Fruit fly (Drosophila melanogaster) whole organism, embryonic: Measurements from ENCODE around the gene CG31463.

Experiments used
- Blimp-1 ChIP-seq: fragments of 200-800 bp; sonication (Bioruptor generic); optimal IDR thresholded peaks from 3 replicates; lab custom pipeline; 2018; ENCODE audit warnings: missing biosample characterization, missing genetic modification characterization, mild to moderate bottlenecking, moderate library complexity, missing genetic modification reagents
- CG10366 ChIP-seq: fragments of 200-800 bp; sonication (Bioruptor generic); IDR thresholded peaks from 2 replicates; pipeline ENCODE4 v1.3.6; 2022; ENCODE audit warnings: missing biosample characterization, missing genetic modification characterization
- CG11247 ChIP-seq: fragments of 200-800 bp; sonication (Bioruptor generic); IDR thresholded peaks from 2 replicates; pipeline ENCODE4 v1.3.6; 2022; ENCODE audit warnings: missing biosample characterization, missing genetic modification characterization
- CG11504 ChIP-seq: fragments of 200-800 bp; sonication (Bioruptor generic); optimal IDR thresholded peaks from 3 replicates; lab custom pipeline; 2019; ENCODE audit warnings: missing biosample characterization, mild to moderate bottlenecking, missing genetic modification characterization, moderate library complexity
- CG11695 ChIP-seq: fragments of 200-800 bp; sonication (Bioruptor generic); IDR thresholded peaks from 3 replicates; pipeline ENCODE4 v1.3.6; 2022; ENCODE audit warnings: missing biosample characterization, missing genetic modification characterization
- CG13287 ChIP-seq: fragments of 200-800 bp; sonication (Bioruptor generic); IDR thresholded peaks from 2 replicates; pipeline ENCODE4 v1.3.6; 2022; ENCODE audit warnings: missing biosample characterization, missing genetic modification characterization; ENCODE audit not compliant: partially characterized antibody
- CG1529 ChIP-seq: fragments of 200-800 bp; sonication (Bioruptor generic); optimal IDR thresholded peaks from 3 replicates; lab custom pipeline; 2018; ENCODE audit warnings: missing biosample characterization, missing genetic modification characterization
- CG15601 ChIP-seq: fragments of 200-800 bp; sonication (Bioruptor generic); optimal IDR thresholded peaks from 3 replicates; lab custom pipeline; 2019; ENCODE audit warnings: missing biosample characterization, mild to moderate bottlenecking, missing genetic modification characterization, moderate library complexity
- CG18476 ChIP-seq: fragments of 200-800 bp; sonication (Bioruptor generic); optimal IDR thresholded peaks from 2 replicates; lab custom pipeline; 2016; ENCODE audit warnings: missing biosample characterization, mild to moderate bottlenecking, missing genetic modification characterization
- CG18764 ChIP-seq: fragments of 200-800 bp; sonication (Bioruptor generic); optimal IDR thresholded peaks from 3 replicates; lab custom pipeline; 2016; ENCODE audit warnings: missing biosample characterization, missing genetic modification characterization
- CG32532 ChIP-seq: fragments of 200-800 bp; sonication (Bioruptor generic); IDR thresholded peaks from 2 replicates; pipeline ENCODE4 v1.3.6; 2022; ENCODE audit warnings: missing biosample characterization, missing genetic modification characterization
- CG34422 ChIP-seq: fragments of 200-800 bp; sonication (Bioruptor generic); IDR thresholded peaks from 3 replicates; pipeline ENCODE4 v1.3.6; 2022; ENCODE audit warnings: missing biosample characterization, missing genetic modification characterization
- CG43689 ChIP-seq: fragments of 200-800 bp; sonication (Bioruptor generic); IDR thresholded peaks from 2 replicates; pipeline ENCODE4 v1.3.6; 2022; ENCODE audit warnings: missing biosample characterization, missing genetic modification characterization
- CG5953 ChIP-seq: fragments of 200-800 bp; sonication (Bioruptor generic); IDR thresholded peaks from 2 replicates; pipeline ENCODE4 v1.3.6; 2022; ENCODE audit warnings: missing biosample characterization, missing genetic modification characterization
- CG7556 ChIP-seq: fragments of 200-800 bp; sonication (Bioruptor generic); optimal IDR thresholded peaks from 2 replicates; lab custom pipeline; 2017; ENCODE audit warnings: missing biosample characterization, mild to moderate bottlenecking, missing genetic modification characterization
- CG7987 ChIP-seq: fragments of 200-800 bp; sonication (Bioruptor generic); optimal IDR thresholded peaks from 2 replicates; lab custom pipeline; 2018; ENCODE audit warnings: missing biosample characterization, mild to moderate bottlenecking, missing genetic modification characterization, moderate library complexity
- CG8290 ChIP-seq, 3 experiments: fragments of 200-800 bp; sonication (Bioruptor generic); optimal IDR thresholded peaks; 2 replicates each; lab custom pipeline; 2016 to 2019; ENCODE audit warnings: missing biosample characterization in 3 of 3, missing genetic modification characterization in 3 of 3, mild to moderate bottlenecking in 2 of 3, moderate library complexity in 1 of 3
- Dad ChIP-seq: fragments of 200-800 bp; sonication (Bioruptor generic); optimal IDR thresholded peaks from 3 replicates; lab custom pipeline; 2016; ENCODE audit warnings: missing biosample characterization, missing genetic modification characterization
- Deaf1 ChIP-seq: fragments of 200-800 bp; optimal IDR thresholded peaks from 3 replicates; lab custom pipeline; 2019; ENCODE audit warnings: missing biosample characterization, mild to moderate bottlenecking, missing genetic modification characterization, moderate library complexity
- Dip2 ChIP-seq: fragments of 200-800 bp; sonication (Bioruptor generic); IDR thresholded peaks from 2 replicates; pipeline ENCODE4 v1.3.6; 2022; ENCODE audit warnings: missing biosample characterization, missing genetic modification characterization
- E2f1 ChIP-seq: fragments of 200-800 bp; sonication (Bioruptor generic); IDR thresholded peaks from 2 replicates; pipeline ENCODE4 v1.3.6; 2022; ENCODE audit warnings: missing biosample characterization, missing genetic modification characterization
- HmgD ChIP-seq: fragments of 200-800 bp; sonication (Bioruptor generic); optimal IDR thresholded peaks from 3 replicates; lab custom pipeline; 2016; ENCODE audit warnings: missing biosample characterization, missing genetic modification characterization
- Jarid2 ChIP-seq: fragments of 200-800 bp; sonication (Bioruptor generic); optimal IDR thresholded peaks from 3 replicates; lab custom pipeline; 2017; ENCODE audit warnings: mild to moderate bottlenecking, missing biosample characterization, missing genetic modification reagents, missing genetic modification characterization
- Trl ChIP-seq, 3 experiments: fragments of >200 bp in 2 of 3; fragments of 200-800 bp in 1 of 3; sonication (Bioruptor generic) in 1 of 3; optimal IDR thresholded peaks; 2 replicates in 1 of 3; 3 replicates in 2 of 3; lab custom pipeline; 2016 to 2017; ENCODE audit warnings: missing biosample characterization in 1 of 3, missing genetic modification characterization in 1 of 3
- ab ChIP-seq: fragments of 200-800 bp; sonication (Bioruptor generic); optimal IDR thresholded peaks from 2 replicates; lab custom pipeline; 2016; ENCODE audit warnings: missing biosample characterization, missing genetic modification characterization
- bowl ChIP-seq: fragments of 200-800 bp; sonication (Bioruptor generic); IDR thresholded peaks from 2 replicates; pipeline ENCODE4 v1.3.6; 2022; ENCODE audit warnings: missing biosample characterization, missing genetic modification characterization
- chinmo ChIP-seq: fragments of 200-800 bp; sonication (Bioruptor generic); IDR thresholded peaks from 4 replicates; pipeline ENCODE4 v1.3.6; 2022; ENCODE audit warnings: missing biosample characterization, missing genetic modification characterization; ENCODE audit not compliant: partially characterized antibody
- corto ChIP-seq: fragments of 200-800 bp; sonication (Bioruptor generic); optimal IDR thresholded peaks from 2 replicates; lab custom pipeline; 2016; ENCODE audit warnings: missing biosample characterization, mild to moderate bottlenecking, missing genetic modification characterization, moderate library complexity
- eyg ChIP-seq: fragments of 200-800 bp; sonication (Bioruptor generic); optimal IDR thresholded peaks from 3 replicates; lab custom pipeline; 2016; ENCODE audit warnings: missing biosample characterization, missing genetic modification characterization
- fu2 ChIP-seq: fragments of 200-800 bp; sonication (Bioruptor generic); optimal IDR thresholded peaks from 2 replicates; lab custom pipeline; 2016; ENCODE audit warnings: missing biosample characterization, missing genetic modification characterization
- gem ChIP-seq: fragments of 200-800 bp; sonication (Bioruptor generic); optimal IDR thresholded peaks from 2 replicates; lab custom pipeline; 2019; ENCODE audit warnings: missing biosample characterization, mild to moderate bottlenecking, missing genetic modification characterization, moderate library complexity
- gro ChIP-seq: fragments of 200-800 bp; sonication (Bioruptor generic); optimal IDR thresholded peaks from 2 replicates; lab custom pipeline; 2016; ENCODE audit warnings: missing biosample characterization, missing genetic modification characterization
- nmo ChIP-seq: fragments of 200-800 bp; sonication (Bioruptor generic); optimal IDR thresholded peaks from 2 replicates; lab custom pipeline; 2018; ENCODE audit warnings: missing biosample characterization, mild to moderate bottlenecking, missing genetic modification characterization, moderate library complexity
- p53 ChIP-seq: fragments of 200-800 bp; sonication (Bioruptor generic); optimal IDR thresholded peaks from 2 replicates; lab custom pipeline; 2016; ENCODE audit warnings: missing biosample characterization, missing genetic modification characterization
- ro ChIP-seq: fragments of 200-800 bp; sonication (Bioruptor generic); IDR thresholded peaks from 2 replicates; pipeline ENCODE4 v1.3.6; 2022; ENCODE audit warnings: missing biosample characterization, missing genetic modification characterization
- sd ChIP-seq: fragments of 200-800 bp; sonication (Bioruptor generic); optimal IDR thresholded peaks from 3 replicates; lab custom pipeline; 2018; ENCODE audit warnings: missing biosample characterization, mild to moderate bottlenecking, missing genetic modification characterization, moderate library complexity
- sens ChIP-seq: fragments of 200-800 bp; sonication (Bioruptor generic); peaks from one replicate; lab custom pipeline; 2016; ENCODE audit warnings: missing biosample characterization, missing genetic modification characterization
- tll ChIP-seq, 2 experiments: fragments of 200-800 bp in 1 of 2; fragments of >200 bp in 1 of 2; sonication (Bioruptor generic) in 1 of 2; optimal IDR thresholded peaks; 2 replicates each; lab custom pipeline; 2017 to 2019; ENCODE audit warnings: missing biosample characterization in 2 of 2, missing genetic modification characterization in 2 of 2, mild to moderate bottlenecking in 1 of 2, moderate library complexity in 1 of 2
- vfl ChIP-seq: fragments of 200-800 bp; sonication (Bioruptor generic); optimal IDR thresholded peaks from 2 replicates; lab custom pipeline; 2016; ENCODE audit warnings: missing biosample characterization, missing genetic modification characterization
- vvl ChIP-seq: fragments of 200-800 bp; sonication (Bioruptor generic); IDR thresholded peaks from 2 replicates; pipeline ENCODE4 v1.3.6; 2022; ENCODE audit warnings: missing biosample characterization, missing genetic modification characterization

Gene CG31463

dm6 chr3R:8248138-8248537, 44.0 kb upstream of the CG31463 start, which contains the start of gene CG15864:
TSS of gene CG15864 (plus strand) at chr3R:8248438.
- TF ChIP-seq CG7556 (GFP tag; lab: Kevin White, UChicago) (no peak), CG43689 (GFP tag; lab: Robert Waterston, UW) (no peak), ab (GFP tag; lab: Kevin White, UChicago) (no peak), gro (no peak), CG18764 (no peak), vfl (GFP tag; lab: Kevin White, UChicago) (no peak), eyg (no peak), ro (GFP tag; lab: Robert Waterston, UW) (no peak), CG11247 (GFP tag; lab: Robert Waterston, UW) (no peak), sd (no peak), tll (GFP tag; optimal IDR thresholded peaks at IDR 0.05; lab: Kevin White, UChicago) (no peak), CG7987 (GFP tag; lab: Kevin White, UChicago) (no peak), HmgD (GFP tag; lab: Kevin White, UChicago) (no peak), Dad (GFP tag; lab: Kevin White, UChicago) (no peak), CG11695 (GFP tag; lab: Robert Waterston, UW) (no peak)

dm6 chr3R:8250166-8250733, 41.9 kb upstream of the CG31463 start, which contains the start of gene mtg:
TSS of gene mtg (plus strand) at chr3R:8250497.
- TF ChIP-seq CG5953 (no peak), p53 (GFP tag; lab: Kevin White, UChicago) (no peak), CG32532 (GFP tag; lab: Robert Waterston, UW) (no peak), corto (no peak), CG34422 (GFP tag; lab: Robert Waterston, UW) (peak; percentile 18; the same call in 1 of the 3 replicates), CG18476 (GFP tag; lab: Kevin White, UChicago) (no peak), vvl (GFP tag; lab: Robert Waterston, UW) (0 out of 2 replicates have a peak, but pooled peaks have one; percentile 10), chinmo (0 out of 4 replicates have a peak, but pooled peaks have one; percentile 35), CG11504 (tag; lab: Kevin White, UChicago) (peak; percentile 59), gem (tag; lab: Kevin White, UChicago) (no peak), CG13287 (GFP tag; lab: Robert Waterston, UW) (0 out of 2 replicates have a peak, but pooled peaks have one; percentile 11), Trl (optimal IDR thresholded peaks at IDR 0.05; lab: Kevin White, UChicago) (peak in 1 of 2 experiments; percentile 20), Trl (GFP tag; optimal IDR thresholded peaks at IDR 0.05; lab: Kevin White, UChicago) (no peak), fu2 (GFP tag; lab: Kevin White, UChicago) (no peak), sens (GFP tag; lab: Kevin White, UChicago) (peak; percentile 16), CG10366 (no peak), CG8290 (GFP tag; optimal IDR thresholded peaks at IDR 0.05; lab: Kevin White, UChicago) (no peak), CG8290 (tag; optimal IDR thresholded peaks at IDR 0.05; lab: Kevin White, UChicago) (peak in 1 of 2 experiments; percentile 15), Jarid2 (GFP tag; lab: Kevin White, UChicago) (peak; percentile 65), Blimp-1 (GFP tag; lab: Kevin White, UChicago) (no peak), bowl (GFP tag; lab: Robert Waterston, UW) (peak; percentile 17; the same call in 1 of the 2 replicates), Dad (GFP tag; lab: Kevin White, UChicago) (no peak), Deaf1 (tag; lab: Kevin White, UChicago) (peak; percentile 95), Dip2 (GFP tag; lab: Robert Waterston, UW) (no peak), nmo (no peak), CG15601 (tag; lab: Kevin White, UChicago) (no peak), CG1529 (GFP tag; lab: Kevin White, UChicago) (peak; percentile 69), E2f1 (GFP tag; lab: Robert Waterston, UW) (0 out of 2 replicates have a peak, but pooled peaks have one; percentile 23)
